Fruit fly (Drosophila melanogaster) whole organism, embryonic: ENCODE data around the gene Polr3E.

Source experiments
- BEAF-32 ChIP-seq: fragments of 200-800 bp; sonication (Bioruptor generic); optimal IDR thresholded peaks from 3 replicates; lab custom pipeline; 2017; ENCODE audit warnings: missing biosample characterization, missing genetic modification characterization, mild to moderate bottlenecking, moderate library complexity, missing genetic modification reagents
- CG13894 ChIP-seq: fragments of 200-800 bp; sonication (Bioruptor generic); optimal IDR thresholded peaks from 3 replicates; lab custom pipeline; 2018; ENCODE audit warnings: missing biosample characterization, mild to moderate bottlenecking, missing genetic modification characterization, moderate library complexity
- CG14667 ChIP-seq: fragments of 200-800 bp; sonication (Bioruptor generic); IDR thresholded peaks from 2 replicates; pipeline ENCODE4 v1.3.6; 2022; ENCODE audit warnings: missing biosample characterization, missing genetic modification characterization
- CG18619 ChIP-seq: fragments of 200-800 bp; sonication (Bioruptor generic); optimal IDR thresholded peaks from 3 replicates; lab custom pipeline; 2017; ENCODE audit warnings: missing biosample characterization, mild to moderate bottlenecking, missing genetic modification characterization
- CG30020 ChIP-seq: fragments of 200-800 bp; optimal IDR thresholded peaks from 2 replicates; lab custom pipeline; 2019; ENCODE audit warnings: missing biosample characterization, mild to moderate bottlenecking, missing genetic modification characterization, moderate library complexity
- CG3281 ChIP-seq: fragments of 200-800 bp; sonication (Bioruptor generic); optimal IDR thresholded peaks from 3 replicates; lab custom pipeline; 2017; ENCODE audit warnings: missing biosample characterization, mild to moderate bottlenecking, missing genetic modification characterization
- CG5953 ChIP-seq: fragments of 200-800 bp; sonication (Bioruptor generic); IDR thresholded peaks from 2 replicates; pipeline ENCODE4 v1.3.6; 2022; ENCODE audit warnings: missing biosample characterization, missing genetic modification characterization
- CG6272 ChIP-seq: fragments of 200-800 bp; sonication (Bioruptor generic); IDR thresholded peaks from 2 replicates; pipeline ENCODE4 v1.3.6; 2022; ENCODE audit warnings: missing biosample characterization, missing genetic modification characterization
- CG8281 ChIP-seq: fragments of 200-800 bp; sonication (Bioruptor generic); optimal IDR thresholded peaks from 2 replicates; lab custom pipeline; 2018; ENCODE audit warnings: missing biosample characterization, mild to moderate bottlenecking, missing genetic modification characterization, moderate library complexity
- CG8290 ChIP-seq, 3 experiments: fragments of 200-800 bp; sonication (Bioruptor generic); optimal IDR thresholded peaks; 2 replicates each; lab custom pipeline; 2016 to 2019; ENCODE audit warnings: missing biosample characterization in 3 of 3, missing genetic modification characterization in 3 of 3, mild to moderate bottlenecking in 2 of 3, moderate library complexity in 1 of 3
- CG9215 ChIP-seq: fragments of 200-800 bp; sonication (Bioruptor generic); IDR thresholded peaks from 2 replicates; pipeline ENCODE4 v1.3.6; 2022; ENCODE audit warnings: missing biosample characterization, missing genetic modification characterization
- CkIIα-i1 ChIP-seq: fragments of 200-800 bp; sonication (Bioruptor generic); IDR thresholded peaks from 2 replicates; pipeline ENCODE4 v1.3.6; 2022; ENCODE audit warnings: missing biosample characterization, missing genetic modification characterization
- Dp ChIP-seq: fragments of 200-800 bp; sonication (Bioruptor generic); optimal IDR thresholded peaks from 2 replicates; lab custom pipeline; 2018; ENCODE audit warnings: missing biosample characterization, mild to moderate bottlenecking, missing genetic modification characterization, moderate library complexity
- Drgx ChIP-seq: fragments of 200-800 bp; sonication (Bioruptor generic); IDR thresholded peaks from 2 replicates; pipeline ENCODE4 v1.3.6; 2022; ENCODE audit warnings: missing biosample characterization, missing genetic modification characterization
- HmgZ ChIP-seq: fragments of 200-800 bp; sonication (Bioruptor generic); optimal IDR thresholded peaks from 2 replicates; lab custom pipeline; 2018; ENCODE audit warnings: missing biosample characterization, mild to moderate bottlenecking, missing genetic modification characterization
- Hr39 ChIP-seq: fragments of >200 bp; optimal IDR thresholded peaks from 2 replicates; lab custom pipeline; 2017
- Hsf ChIP-seq: fragments of 200-800 bp; sonication (Bioruptor generic); optimal IDR thresholded peaks from 3 replicates; lab custom pipeline; 2016; ENCODE audit warnings: missing biosample characterization, missing genetic modification characterization
- Lpt ChIP-seq: fragments of >200 bp; optimal IDR thresholded peaks from 2 replicates; lab custom pipeline; 2018; ENCODE audit warnings: missing biosample characterization, missing genetic modification characterization
- MBD-R2 ChIP-seq: fragments of 200-800 bp; sonication (Bioruptor generic); IDR thresholded peaks from 2 replicates; pipeline ENCODE4 v1.3.6; 2022; ENCODE audit warnings: missing biosample characterization, missing genetic modification characterization
- Max ChIP-seq: fragments of 200-800 bp; sonication (Bioruptor generic); optimal IDR thresholded peaks from 2 replicates; lab custom pipeline; 2016; ENCODE audit warnings: missing biosample characterization, mild to moderate bottlenecking, missing genetic modification characterization
- Nf-YB ChIP-seq: fragments of 200-800 bp; sonication (Bioruptor generic); optimal IDR thresholded peaks from 3 replicates; lab custom pipeline; 2019; ENCODE audit warnings: missing biosample characterization, mild to moderate bottlenecking, missing genetic modification characterization, moderate library complexity
- Opbp ChIP-seq: fragments of 200-800 bp; sonication (Bioruptor generic); IDR thresholded peaks from 3 replicates; pipeline ENCODE4 v1.3.6; 2022; ENCODE audit warnings: missing biosample characterization, missing genetic modification characterization; ENCODE audit not compliant: partially characterized antibody
- PHDP ChIP-seq: fragments of 200-800 bp; sonication (Bioruptor generic); optimal IDR thresholded peaks from 3 replicates; lab custom pipeline; 2018; ENCODE audit warnings: missing biosample characterization, mild to moderate bottlenecking, missing genetic modification characterization, moderate library complexity
- Rfx ChIP-seq: fragments of 200-800 bp; sonication (Bioruptor generic); IDR thresholded peaks from 2 replicates; pipeline ENCODE4 v1.3.6; 2022; ENCODE audit warnings: missing biosample characterization, missing genetic modification characterization
- TFAM ChIP-seq: fragments of 200-800 bp; sonication (Bioruptor generic); optimal IDR thresholded peaks from 2 replicates; lab custom pipeline; 2017; ENCODE audit warnings: missing biosample characterization, missing genetic modification characterization, inconsistent platforms
- YL-1 ChIP-seq: fragments of 200-800 bp; sonication (Bioruptor generic); optimal IDR thresholded peaks from 3 replicates; lab custom pipeline; 2017; ENCODE audit warnings: missing biosample characterization, mild to moderate bottlenecking, missing genetic modification characterization
- amos ChIP-seq: fragments of 200-800 bp; sonication (Bioruptor generic); IDR thresholded peaks from 2 replicates; pipeline ENCODE4 v1.3.6; 2022; ENCODE audit warnings: missing biosample characterization, missing genetic modification characterization; ENCODE audit not compliant: partially characterized antibody
- chn ChIP-seq: fragments of 200-800 bp; sonication (Bioruptor generic); optimal IDR thresholded peaks from 2 replicates; lab custom pipeline; 2016; ENCODE audit warnings: missing biosample characterization, missing genetic modification characterization
- dan ChIP-seq: fragments of 200-800 bp; sonication (Bioruptor generic); IDR thresholded peaks from 2 replicates; pipeline ENCODE4 v1.3.6; 2022; ENCODE audit warnings: missing biosample characterization, missing genetic modification characterization
- dati ChIP-seq: fragments of 200-800 bp; sonication (Bioruptor generic); IDR thresholded peaks from 2 replicates; pipeline ENCODE4 v1.3.6; 2022; ENCODE audit warnings: missing biosample characterization, missing genetic modification characterization
- dmrt11E ChIP-seq: fragments of 200-800 bp; sonication (Bioruptor generic); optimal IDR thresholded peaks from 3 replicates; lab custom pipeline; 2018; ENCODE audit warnings: missing biosample characterization, mild to moderate bottlenecking, missing genetic modification characterization, moderate library complexity
- exex ChIP-seq: fragments of 200-800 bp; sonication (Bioruptor generic); optimal IDR thresholded peaks from 4 replicates; lab custom pipeline; 2018; ENCODE audit warnings: missing biosample characterization, mild to moderate bottlenecking, missing genetic modification characterization, moderate library complexity
- gce ChIP-seq: fragments of 200-800 bp; sonication (Bioruptor generic); IDR thresholded peaks from 3 replicates; pipeline ENCODE4 v1.3.6; 2022; ENCODE audit warnings: missing biosample characterization, missing genetic modification characterization
- gem ChIP-seq: fragments of 200-800 bp; sonication (Bioruptor generic); optimal IDR thresholded peaks from 2 replicates; lab custom pipeline; 2019; ENCODE audit warnings: missing biosample characterization, mild to moderate bottlenecking, missing genetic modification characterization, moderate library complexity
- kay ChIP-seq: fragments of 200-800 bp; sonication (Bioruptor generic); optimal IDR thresholded peaks from 2 replicates; lab custom pipeline; 2016; ENCODE audit warnings: missing biosample characterization, missing genetic modification characterization
- lola ChIP-seq, 3 experiments: fragments of >200 bp in 2 of 3; fragments of 200-800 bp in 1 of 3; sonication (Bioruptor generic) in 1 of 3; optimal IDR thresholded peaks; 2 replicates each; lab custom pipeline; 2017 to 2019; ENCODE audit warnings: missing biosample characterization in 3 of 3, missing genetic modification characterization in 3 of 3, mild to moderate bottlenecking in 1 of 3, moderate library complexity in 1 of 3
- lov ChIP-seq, 2 experiments: fragments of 200-800 bp in 1 of 2; fragments of >200 bp in 1 of 2; sonication (Bioruptor generic) in 1 of 2; IDR thresholded peaks in 1 of 2; optimal IDR thresholded peaks in 1 of 2; 2 replicates in 1 of 2; 3 replicates in 1 of 2; pipeline versions ENCODE4 v1.3.6 to Lab custom; 2017 to 2022; ENCODE audit warnings: missing biosample characterization in 1 of 2, missing genetic modification characterization in 1 of 2
- nerfin-2 ChIP-seq: fragments of 200-800 bp; sonication (Bioruptor generic); IDR thresholded peaks from 2 replicates; pipeline ENCODE4 v1.3.6; 2022; ENCODE audit warnings: missing biosample characterization, missing genetic modification characterization; ENCODE audit not compliant: partially characterized antibody
- pita ChIP-seq: fragments of 200-800 bp; sonication (Bioruptor generic); optimal IDR thresholded peaks from 2 replicates; lab custom pipeline; 2017; ENCODE audit warnings: missing biosample characterization, mild to moderate bottlenecking, missing genetic modification characterization
- salm ChIP-seq: fragments of 200-800 bp; sonication (Bioruptor generic); optimal IDR thresholded peaks from 2 replicates; lab custom pipeline; 2018; ENCODE audit warnings: missing biosample characterization, mild to moderate bottlenecking, missing genetic modification characterization
- sc ChIP-seq, 3 experiments: fragments of >200 bp in 2 of 3; fragments of 200-800 bp in 1 of 3; sonication (Bioruptor generic) in 1 of 3; optimal IDR thresholded peaks; 2 replicates in 2 of 3; 3 replicates in 1 of 3; lab custom pipeline; 2017; ENCODE audit warnings: mild to moderate bottlenecking in 1 of 3, missing biosample characterization in 1 of 3, missing genetic modification characterization in 1 of 3, missing genetic modification reagents in 1 of 3
- sens-2 ChIP-seq: fragments of 200-800 bp; sonication (Bioruptor generic); IDR thresholded peaks from 2 replicates; pipeline ENCODE4 v1.3.6; 2022; ENCODE audit warnings: missing biosample characterization, missing genetic modification characterization
- slou ChIP-seq: fragments of 200-800 bp; sonication (Bioruptor generic); optimal IDR thresholded peaks from 3 replicates; lab custom pipeline; 2016; ENCODE audit warnings: missing biosample characterization, missing genetic modification characterization
- sna ChIP-seq: fragments of 200-800 bp; sonication (Bioruptor generic); IDR thresholded peaks from 2 replicates; pipeline ENCODE4 v1.3.6; 2022; ENCODE audit warnings: missing biosample characterization, missing genetic modification characterization; ENCODE audit not compliant: partially characterized antibody
- sug ChIP-seq: fragments of 200-800 bp; optimal IDR thresholded peaks from 2 replicates; lab custom pipeline; 2019; ENCODE audit warnings: missing biosample characterization, mild to moderate bottlenecking, missing genetic modification characterization, moderate library complexity
- toy ChIP-seq: fragments of 200-800 bp; sonication (Bioruptor generic); IDR thresholded peaks from 2 replicates; pipeline ENCODE4 v1.3.6; 2022; ENCODE audit warnings: missing biosample characterization, missing genetic modification characterization
- twi ChIP-seq: fragments of 200-800 bp; optimal IDR thresholded peaks from 2 replicates; lab custom pipeline; 2019; ENCODE audit warnings: missing biosample characterization, mild to moderate bottlenecking, missing genetic modification characterization, moderate library complexity
- vnd ChIP-seq: fragments of 200-800 bp; sonication (Bioruptor generic); IDR thresholded peaks from 3 replicates; pipeline ENCODE4 v1.3.6; 2022; ENCODE audit warnings: missing biosample characterization, missing genetic modification characterization; ENCODE audit not compliant: partially characterized antibody
- vvl ChIP-seq: fragments of 200-800 bp; sonication (Bioruptor generic); IDR thresholded peaks from 2 replicates; pipeline ENCODE4 v1.3.6; 2022; ENCODE audit warnings: missing biosample characterization, missing genetic modification characterization

Polr3E gene

DNA sequence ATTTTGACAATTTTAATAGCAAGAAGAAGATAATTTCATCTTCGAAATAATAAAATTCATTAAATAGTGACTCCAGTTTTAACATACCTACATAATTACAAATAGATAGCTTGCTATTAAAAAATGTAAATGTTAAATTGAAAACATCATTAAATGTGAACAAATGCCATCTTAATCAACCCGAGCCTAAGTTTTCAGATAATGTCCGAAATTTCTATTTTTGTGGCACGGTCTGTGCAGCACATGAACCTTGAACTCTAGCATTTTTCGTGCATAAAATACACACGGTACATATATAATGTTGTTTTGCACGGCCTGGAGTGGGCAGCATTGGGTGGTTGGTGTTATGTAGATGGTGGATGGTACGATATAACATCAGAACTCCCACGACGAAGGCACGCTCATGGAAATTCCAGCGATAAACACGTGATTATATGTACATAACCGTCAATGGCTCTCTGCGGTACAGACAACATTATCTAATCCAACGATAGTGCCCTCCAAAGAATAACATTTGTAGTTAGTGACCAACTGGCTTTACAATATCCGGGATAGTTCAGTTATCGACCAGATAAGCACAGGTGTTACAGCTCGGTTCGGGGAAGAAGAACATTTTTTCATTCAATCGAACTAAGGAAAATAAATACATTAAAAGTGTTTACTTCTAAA is 18.6 kb downstream of the Polr3E start (continued):
- TF ChIP-seq CG8290 (GFP tag; optimal IDR thresholded peaks at IDR 0.05; lab: Kevin White, UChicago) = no peak
- TF ChIP-seq CG8290 (tag; optimal IDR thresholded peaks at IDR 0.05; lab: Kevin White, UChicago) = peak in 1 of 2 experiments; percentile 4
- TF ChIP-seq CkIIα-i1 = no peak
- no peak for TF ChIP-seq YL-1 (GFP tag; lab: Kevin White, UChicago)
- peak; percentile 1 for TF ChIP-seq gem (tag; lab: Kevin White, UChicago)
- no peak for TF ChIP-seq CG6272 (GFP tag; lab: Robert Waterston, UW)
- no peak for TF ChIP-seq chn (GFP tag; lab: Kevin White, UChicago)
- TF ChIP-seq kay (GFP tag; lab: Kevin White, UChicago) = no peak
- TF ChIP-seq twi = no peak
- TF ChIP-seq sc (optimal IDR thresholded peaks at IDR 0.05; lab: Kevin White, UChicago) = no peak
- TF ChIP-seq sc (GFP tag; optimal IDR thresholded peaks at IDR 0.05; lab: Kevin White, UChicago) = no peak
- no peak for TF ChIP-seq BEAF-32 (GFP tag; lab: Kevin White, UChicago)
- TF ChIP-seq amos = no peak
- TF ChIP-seq CG8281 = no peak
- no peak for TF ChIP-seq CG14667 (GFP tag; lab: Robert Waterston, UW)
- TF ChIP-seq dan (GFP tag; lab: Robert Waterston, UW) = no peak
- no peak for TF ChIP-seq Nf-YB
- TF ChIP-seq CG9215 (GFP tag; lab: Robert Waterston, UW) = no peak
- no peak for TF ChIP-seq lola (GFP tag; optimal IDR thresholded peaks at IDR 0.05; lab: Kevin White, UChicago)
- TF ChIP-seq pita (GFP tag; lab: Kevin White, UChicago) = no peak
- TF ChIP-seq Lpt (GFP tag; lab: Kevin White, UChicago) = no peak
- TF ChIP-seq sens-2 = no peak
- peak; percentile 28 for TF ChIP-seq CG3281 (GFP tag; lab: Kevin White, UChicago)
- no peak for TF ChIP-seq Opbp (GFP tag; lab: Robert Waterston, UW)
- peak; percentile 4 for TF ChIP-seq HmgZ
- no peak for TF ChIP-seq salm (tag; lab: Kevin White, UChicago)
- no peak for TF ChIP-seq Rfx (GFP tag; lab: Robert Waterston, UW)
- TF ChIP-seq MBD-R2 (GFP tag; lab: Robert Waterston, UW) = no peak
- TF ChIP-seq vnd (GFP tag; lab: Robert Waterston, UW) = no peak
- no peak for TF ChIP-seq dati (GFP tag; lab: Robert Waterston, UW)
- TF ChIP-seq TFAM = no peak
- no peak for TF ChIP-seq CG30020 (tag; lab: Kevin White, UChicago)
- peak; percentile 80 for TF ChIP-seq sug (tag; lab: Kevin White, UChicago)
- TF ChIP-seq sna = no peak
- TF ChIP-seq Hr39 (lab: Kevin White, UChicago) = no peak
- peak; percentile 63 for TF ChIP-seq exex (tag; lab: Kevin White, UChicago)
- TF ChIP-seq CG18619 (GFP tag; lab: Kevin White, UChicago) = peak; percentile 16
- no peak for TF ChIP-seq PHDP (tag; lab: Kevin White, UChicago)
- TF ChIP-seq Dp (GFP tag; lab: Kevin White, UChicago) = no peak
- no peak for TF ChIP-seq nerfin-2 (GFP tag; lab: Robert Waterston, UW)
- no peak for TF ChIP-seq lov (optimal IDR thresholded peaks at IDR 0.05; lab: Kevin White, UChicago)
- no peak for TF ChIP-seq lov (GFP tag; IDR thresholded peaks at IDR 0.05; lab: Robert Waterston, UW)
- no peak for TF ChIP-seq CG13894 (tag; lab: Kevin White, UChicago)
- TF ChIP-seq toy (GFP tag; lab: Robert Waterston, UW) = no peak
- no peak for TF ChIP-seq slou (GFP tag; lab: Kevin White, UChicago)
- no peak for TF ChIP-seq vvl (GFP tag; lab: Robert Waterston, UW)
- TF ChIP-seq gce (GFP tag; lab: Robert Waterston, UW) = no peak
- no peak for TF ChIP-seq CG5953 (GFP tag; lab: Robert Waterston, UW)
- TF ChIP-seq Hsf (GFP tag; lab: Kevin White, UChicago) = no peak
- TF ChIP-seq dmrt11E = no peak
- no peak for TF ChIP-seq Max (GFP tag; lab: Kevin White, UChicago)
- TF ChIP-seq Drgx (GFP tag; lab: Robert Waterston, UW) = no peak
